Worm (Caenorhabditis elegans) whole organism, L4/young adult: ENCODE measurements around the gene F20A1.8.

Experiments
- W03F9.2 ChIP-seq: fragments of 150-350 bp; optimal IDR thresholded peaks from 2 replicates; lab custom pipeline; 2014; ENCODE audit warnings: missing biosample characterization, missing genetic modification characterization
- dao-5 ChIP-seq: sonication (generic microtip); optimal IDR thresholded peaks from 2 replicates; lab custom pipeline; 2016; ENCODE audit warnings: missing genotype, missing genetic modification characterization, moderate library complexity, missing compliant biosample characterization
- him-1 ChIP-seq: sonication (generic microtip); optimal IDR thresholded peaks from 2 replicates; lab custom pipeline; 2016; ENCODE audit warnings: missing genotype, missing genetic modification reagents, missing genetic modification characterization, missing compliant biosample characterization

Gene F20A1.8

ce11 chrV:7027055-7027454 is 20.4 kb downstream of the F20A1.8 start, which contains the start of gene F20A1.6:
TSS of gene F20A1.6 (minus strand) at chrV:7027155.
- TF ChIP-seq dao-5 (tag; lab: Kevin White, UChicago) (no peak), him-1 (tag; lab: Kevin White, UChicago) (no peak), W03F9.2 (tag; lab: Kevin White, UChicago) (no peak)

- TF ChIP-seq dao-5 (tag; lab: Kevin White, UChicago) (no peak), him-1 (tag; lab: Kevin White, UChicago) (no peak), W03F9.2 (tag; lab: Kevin White, UChicago) (no peak)
Measured at ce11 chrV:7022981-7023380, 24.4 kb downstream of the F20A1.8 start.

- TF ChIP-seq him-1 (tag; lab: Kevin White, UChicago) (no peak), W03F9.2 (tag; lab: Kevin White, UChicago) (no peak), dao-5 (tag; lab: Kevin White, UChicago) (no peak)
Measured at ce11 chrV:7021772-7022171, 25.6 kb downstream of the F20A1.8 start, which contains the start of gene F20A1.4. TSS of gene F20A1.4 (minus strand) at chrV:7021872.

- TF ChIP-seq W03F9.2 (tag; lab: Kevin White, UChicago) (no peak), him-1 (tag; lab: Kevin White, UChicago) (no peak), dao-5 (tag; lab: Kevin White, UChicago) (no peak)
Measured at ce11 chrV:7017059-7017458, 30.4 kb downstream of the F20A1.8 start, which contains the start of gene srsx-32. TSS of gene srsx-32 (plus strand) at chrV:7017359.

- no peak for TF ChIP-seq him-1 (tag; lab: Kevin White, UChicago)
- no peak for TF ChIP-seq dao-5 (tag; lab: Kevin White, UChicago)
- no peak for TF ChIP-seq W03F9.2 (tag; lab: Kevin White, UChicago)
Measured at ce11 chrV:7015872-7016271, 31.5 kb downstream of the F20A1.8 start, which contains the start of gene C33G8.13. TSS of gene C33G8.13 (minus strand) at chrV:7015972.

- TF ChIP-seq dao-5 (tag; lab: Kevin White, UChicago) (no peak), W03F9.2 (tag; lab: Kevin White, UChicago) (no peak), him-1 (tag; lab: Kevin White, UChicago) (no peak)
Measured at ce11 chrV:7012617-7013016, 34.8 kb downstream of the F20A1.8 start, which contains the start of gene srw-127. TSS of gene srw-127 (plus strand) at chrV:7012917.

- no peak for TF ChIP-seq W03F9.2 (tag; lab: Kevin White, UChicago)
- no peak for TF ChIP-seq him-1 (tag; lab: Kevin White, UChicago)
- TF ChIP-seq dao-5 (tag; lab: Kevin White, UChicago): no peak
Measured at ce11 chrV:7009461-7009860, 38.0 kb downstream of the F20A1.8 start, which contains the start of gene C33G8.2. TSS of gene C33G8.2 (plus strand) at chrV:7009761.

ce11 chrV:7007307-7007706 is 40.1 kb downstream of the F20A1.8 start, which contains the start of gene drd-10:
TSS of gene drd-10 (plus strand) at chrV:7007607.
- no peak for TF ChIP-seq him-1 (tag; lab: Kevin White, UChicago)
- TF ChIP-seq dao-5 (tag; lab: Kevin White, UChicago): no peak
- TF ChIP-seq W03F9.2 (tag; lab: Kevin White, UChicago): no peak

ce11 chrV:7005964-7006363 is 41.4 kb downstream of the F20A1.8 start, which contains the start of gene spig-10:
TSS of gene spig-10 (plus strand) at chrV:7006264.
- TF ChIP-seq him-1 (tag; lab: Kevin White, UChicago) (no peak), dao-5 (tag; lab: Kevin White, UChicago) (no peak), W03F9.2 (tag; lab: Kevin White, UChicago) (no peak)

ce11 chrV:7003850-7004249 is 43.6 kb downstream of the F20A1.8 start, which contains the start of gene srab-4:
TSS of gene srab-4 (plus strand) at chrV:7004150.
- TF ChIP-seq dao-5 (tag; lab: Kevin White, UChicago): no peak
- no peak for TF ChIP-seq W03F9.2 (tag; lab: Kevin White, UChicago)
- no peak for TF ChIP-seq him-1 (tag; lab: Kevin White, UChicago)

ce11 chrV:7000734-7001133 is 46.7 kb downstream of the F20A1.8 start:
- TF ChIP-seq him-1 (tag; lab: Kevin White, UChicago) (no peak), W03F9.2 (tag; lab: Kevin White, UChicago) (no peak), dao-5 (tag; lab: Kevin White, UChicago) (no peak)

- TF ChIP-seq him-1 (tag; lab: Kevin White, UChicago) (no peak), dao-5 (tag; lab: Kevin White, UChicago) (no peak)
Measured at ce11 chrV:6998303-6998884, 49.0 kb downstream of the F20A1.8 start, which contains the start of gene nhr-42. TSS of gene nhr-42 (plus strand) at chrV:6998819.
